Worm (Caenorhabditis elegans) whole organism, L3 larva: ENCODE data around the gene dyf-19.

Experiments
- aly-2 ChIP-seq: fragments of 150-350 bp; optimal IDR thresholded peaks from 2 replicates; lab custom pipeline; 2014; ENCODE audit warnings: missing biosample characterization, missing genetic modification characterization
- elt-2 ChIP-seq: sonication (generic microtip); optimal IDR thresholded peaks from 2 replicates; lab custom pipeline; 2016; ENCODE audit warnings: missing genetic modification reagents, mild to moderate bottlenecking, missing genetic modification characterization, missing compliant biosample characterization
- fos-1 ChIP-seq: fragments of 150-350 bp; optimal IDR thresholded peaks from 2 replicates; lab custom pipeline; 2014; ENCODE audit warnings: missing biosample characterization, missing genetic modification characterization
- nhr-11 ChIP-seq: fragments of 150-350 bp; optimal IDR thresholded peaks from 2 replicates; lab custom pipeline; 2014; ENCODE audit warnings: missing biosample characterization, missing genetic modification characterization
- nhr-237 ChIP-seq: fragments of 150-350 bp; optimal IDR thresholded peaks from 2 replicates; lab custom pipeline; 2014; ENCODE audit warnings: missing biosample characterization, missing genetic modification characterization
- unc-39 ChIP-seq: sonication (generic microtip); optimal IDR thresholded peaks from 4 replicates; lab custom pipeline; 2017; ENCODE audit warnings: missing biosample characterization, missing genetic modification characterization
- unc-62 ChIP-seq: fragments of 150-350 bp; sonication (generic microtip); optimal IDR thresholded peaks from 4 replicates; lab custom pipeline; 2014; ENCODE audit warnings: missing biosample characterization, missing genetic modification reagents, missing genetic modification characterization

DNA sequence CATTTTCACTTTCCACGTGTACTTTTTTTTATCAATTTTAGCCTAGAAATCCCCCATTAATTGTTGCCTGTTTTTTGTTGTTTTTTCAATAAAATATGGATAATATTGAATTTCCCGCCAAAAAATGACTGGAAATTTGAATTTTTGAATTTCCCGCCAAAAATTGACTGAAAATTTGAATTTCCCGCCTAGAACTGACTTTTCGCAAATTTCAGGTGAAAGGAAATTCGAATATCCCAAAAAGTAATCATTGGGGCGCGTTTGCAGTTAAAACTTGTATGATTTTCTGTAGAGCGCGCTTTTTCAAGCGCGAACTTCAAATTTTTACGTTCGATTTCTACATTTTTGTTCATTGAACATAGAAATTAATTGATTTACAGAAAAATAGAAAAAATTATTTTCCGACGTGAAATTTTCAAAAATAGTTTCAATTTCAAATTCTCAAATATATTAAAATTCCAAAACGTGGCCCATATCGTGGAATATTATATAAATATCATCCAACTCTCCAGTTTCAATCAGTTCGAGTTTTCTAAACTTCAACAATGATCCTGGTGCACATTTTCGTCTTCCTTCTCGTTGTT, 20.8 kb downstream of the dyf-19 start, which contains the start of gene Y43F8C.9:
- TF ChIP-seq aly-2 (tag; lab: Kevin White, UChicago) (no peak), fos-1 (tag; lab: Kevin White, UChicago) (no peak), elt-2 (tag; lab: Kevin White, UChicago) (no peak), unc-39 (tag; lab: Kevin White, UChicago) (no peak), nhr-237 (tag; lab: Kevin White, UChicago) (no peak), nhr-11 (no peak), unc-62 (GFP tag; lab: Kevin White, UChicago) (no peak)
